Fruit fly (Drosophila melanogaster) whole organism, embryonic: ENCODE measurements around the gene CG33946.

Experiments used
- Aef1 ChIP-seq: fragments of 200-800 bp; sonication (Bioruptor generic); IDR thresholded peaks from 3 replicates; pipeline ENCODE4 v1.3.6; 2022; ENCODE audit warnings: missing biosample characterization, missing genetic modification characterization
- Bgb ChIP-seq: fragments of 200-800 bp; sonication (Bioruptor generic); IDR thresholded peaks from 2 replicates; pipeline ENCODE4 v1.3.6; 2022; ENCODE audit warnings: missing biosample characterization, missing genetic modification characterization; ENCODE audit not compliant: partially characterized antibody
- CG10267 ChIP-seq: fragments of 200-800 bp; sonication (Bioruptor generic); optimal IDR thresholded peaks from 2 replicates; lab custom pipeline; 2018; ENCODE audit warnings: missing biosample characterization, mild to moderate bottlenecking, missing genetic modification characterization, moderate library complexity
- CG10543 ChIP-seq: fragments of 200-800 bp; sonication (Bioruptor generic); optimal IDR thresholded peaks from 3 replicates; lab custom pipeline; 2017; ENCODE audit warnings: missing biosample characterization, mild to moderate bottlenecking, missing genetic modification characterization, moderate library complexity
- CG10565 ChIP-seq: fragments of 200-800 bp; sonication (Bioruptor generic); optimal IDR thresholded peaks from 3 replicates; lab custom pipeline; 2016; ENCODE audit warnings: missing biosample characterization, mild to moderate bottlenecking, missing genetic modification characterization
- CG12391 ChIP-seq: fragments of 200-800 bp; sonication (Bioruptor generic); optimal IDR thresholded peaks from 3 replicates; lab custom pipeline; 2018; ENCODE audit warnings: missing biosample characterization, mild to moderate bottlenecking, missing genetic modification characterization, moderate library complexity
- CG14667 ChIP-seq: fragments of 200-800 bp; sonication (Bioruptor generic); IDR thresholded peaks from 2 replicates; pipeline ENCODE4 v1.3.6; 2022; ENCODE audit warnings: missing biosample characterization, missing genetic modification characterization
- CG15011 ChIP-seq: fragments of 200-800 bp; sonication (Bioruptor generic); optimal IDR thresholded peaks from 3 replicates; lab custom pipeline; 2018; ENCODE audit warnings: missing biosample characterization, mild to moderate bottlenecking, missing genetic modification characterization
- CG15696 ChIP-seq: fragments of 200-800 bp; sonication (Bioruptor generic); optimal IDR thresholded peaks from 2 replicates; lab custom pipeline; 2019; ENCODE audit warnings: missing biosample characterization, mild to moderate bottlenecking, missing genetic modification characterization, moderate library complexity
- CG18476 ChIP-seq: fragments of 200-800 bp; sonication (Bioruptor generic); optimal IDR thresholded peaks from 2 replicates; lab custom pipeline; 2016; ENCODE audit warnings: missing biosample characterization, mild to moderate bottlenecking, missing genetic modification characterization
- CG18764 ChIP-seq: fragments of 200-800 bp; sonication (Bioruptor generic); optimal IDR thresholded peaks from 3 replicates; lab custom pipeline; 2016; ENCODE audit warnings: missing biosample characterization, missing genetic modification characterization
- CG2202 ChIP-seq: fragments of 200-800 bp; sonication (Bioruptor generic); optimal IDR thresholded peaks from 2 replicates; lab custom pipeline; 2018; ENCODE audit warnings: missing biosample characterization, mild to moderate bottlenecking, missing genetic modification characterization
- CG30020 ChIP-seq: fragments of 200-800 bp; optimal IDR thresholded peaks from 2 replicates; lab custom pipeline; 2019; ENCODE audit warnings: missing biosample characterization, mild to moderate bottlenecking, missing genetic modification characterization, moderate library complexity
- CG30431 ChIP-seq: fragments of 200-800 bp; sonication (Bioruptor generic); optimal IDR thresholded peaks from 2 replicates; lab custom pipeline; 2017; ENCODE audit warnings: missing biosample characterization, missing genetic modification characterization
- CG31224 ChIP-seq: fragments of 200-800 bp; sonication (Bioruptor generic); IDR thresholded peaks from 2 replicates; pipeline ENCODE4 v1.3.6; 2022; ENCODE audit warnings: missing biosample characterization, missing genetic modification characterization
- CG31388 ChIP-seq: fragments of 200-800 bp; sonication (Bioruptor generic); optimal IDR thresholded peaks from 2 replicates; lab custom pipeline; 2016; ENCODE audit warnings: missing biosample characterization, missing genetic modification characterization
- CG32767 ChIP-seq: fragments of 200-800 bp; sonication (Bioruptor generic); IDR thresholded peaks from 2 replicates; pipeline ENCODE4 v1.3.6; 2022; ENCODE audit warnings: missing biosample characterization, missing genetic modification characterization
- CG34376 ChIP-seq: fragments of 200-800 bp; sonication (Bioruptor generic); optimal IDR thresholded peaks from 2 replicates; lab custom pipeline; 2018; ENCODE audit warnings: missing biosample characterization, mild to moderate bottlenecking, missing genetic modification characterization
- CG4360 ChIP-seq: fragments of 200-800 bp; sonication (Bioruptor generic); IDR thresholded peaks from 2 replicates; pipeline ENCODE4 v1.3.6; 2022; ENCODE audit warnings: missing biosample characterization, missing genetic modification characterization
- CG6791 ChIP-seq: fragments of 200-800 bp; sonication (Bioruptor generic); IDR thresholded peaks from 3 replicates; pipeline ENCODE4 v1.3.6; 2022; ENCODE audit warnings: missing biosample characterization, missing genetic modification characterization; ENCODE audit not compliant: partially characterized antibody
- Deaf1 ChIP-seq: fragments of 200-800 bp; optimal IDR thresholded peaks from 3 replicates; lab custom pipeline; 2019; ENCODE audit warnings: missing biosample characterization, mild to moderate bottlenecking, missing genetic modification characterization, moderate library complexity
- ERR ChIP-seq: fragments of 200-800 bp; sonication (Bioruptor generic); optimal IDR thresholded peaks from 2 replicates; lab custom pipeline; 2016; ENCODE audit warnings: missing biosample characterization, missing genetic modification characterization
- Hmr ChIP-seq: fragments of 200-800 bp; sonication (Bioruptor generic); optimal IDR thresholded peaks from 3 replicates; lab custom pipeline; 2017; ENCODE audit warnings: mild to moderate bottlenecking, missing biosample characterization, missing genetic modification reagents, missing genetic modification characterization
- Hr51 ChIP-seq, 2 experiments: fragments of 200-800 bp; sonication (Bioruptor generic); optimal IDR thresholded peaks; 2 replicates in 1 of 2; 3 replicates in 1 of 2; lab custom pipeline; 2016 to 2018; ENCODE audit warnings: missing biosample characterization in 2 of 2, missing genetic modification characterization in 2 of 2, mild to moderate bottlenecking in 1 of 2, moderate library complexity in 1 of 2
- Kr ChIP-seq: fragments of 200-800 bp; sonication (Bioruptor generic); optimal IDR thresholded peaks from 2 replicates; lab custom pipeline; 2017; ENCODE audit warnings: missing biosample characterization, mild to moderate bottlenecking, missing genetic modification characterization
- Myb ChIP-seq: fragments of 200-800 bp; sonication (Bioruptor generic); optimal IDR thresholded peaks from 2 replicates; lab custom pipeline; 2016; ENCODE audit warnings: missing biosample characterization, missing genetic modification characterization
- Nf-YC ChIP-seq: fragments of 200-800 bp; optimal IDR thresholded peaks from 3 replicates; lab custom pipeline; 2019; ENCODE audit warnings: missing biosample characterization, mild to moderate bottlenecking, missing genetic modification characterization, moderate library complexity
- Oaz ChIP-seq: fragments of 200-800 bp; sonication (Bioruptor generic); IDR thresholded peaks from 2 replicates; pipeline ENCODE4 v1.3.6; 2022; ENCODE audit warnings: missing biosample characterization, missing genetic modification characterization
- Poxn ChIP-seq: fragments of 200-800 bp; sonication (Bioruptor generic); IDR thresholded peaks from 2 replicates; pipeline ENCODE4 v1.3.6; 2022; ENCODE audit warnings: missing biosample characterization, missing genetic modification characterization
- Ravus ChIP-seq: fragments of 200-800 bp; sonication (Bioruptor generic); IDR thresholded peaks from 2 replicates; pipeline ENCODE4 v1.3.6; 2022; ENCODE audit warnings: missing biosample characterization, missing genetic modification characterization
- Xbp1 ChIP-seq: fragments of 200-800 bp; sonication (Bioruptor generic); optimal IDR thresholded peaks from 3 replicates; lab custom pipeline; 2016; ENCODE audit warnings: missing biosample characterization, mild to moderate bottlenecking, missing genetic modification characterization
- YL-1 ChIP-seq: fragments of 200-800 bp; sonication (Bioruptor generic); optimal IDR thresholded peaks from 3 replicates; lab custom pipeline; 2017; ENCODE audit warnings: missing biosample characterization, mild to moderate bottlenecking, missing genetic modification characterization
- ac ChIP-seq: fragments of 200-800 bp; sonication (Bioruptor generic); optimal IDR thresholded peaks from 3 replicates; lab custom pipeline; 2017; ENCODE audit warnings: missing biosample characterization, mild to moderate bottlenecking, missing genetic modification characterization
- al ChIP-seq: fragments of 200-800 bp; sonication (Bioruptor generic); IDR thresholded peaks from 2 replicates; pipeline ENCODE4 v1.3.6; 2022; ENCODE audit warnings: missing biosample characterization, missing genetic modification characterization
- ara ChIP-seq: fragments of 200-800 bp; sonication (Bioruptor generic); IDR thresholded peaks from 2 replicates; pipeline ENCODE4 v1.3.6; 2022; ENCODE audit warnings: missing biosample characterization, missing genetic modification characterization
- btn ChIP-seq: fragments of 200-800 bp; sonication (Bioruptor generic); optimal IDR thresholded peaks from 2 replicates; lab custom pipeline; 2016; ENCODE audit warnings: missing biosample characterization, missing genetic modification characterization
- cg ChIP-seq: fragments of 200-800 bp; sonication (Bioruptor generic); optimal IDR thresholded peaks from 3 replicates; lab custom pipeline; 2019; ENCODE audit warnings: missing biosample characterization, mild to moderate bottlenecking, missing genetic modification characterization, moderate library complexity
- chif ChIP-seq, 2 experiments: fragments of 200-800 bp; sonication (Bioruptor generic); optimal IDR thresholded peaks; 3 replicates each; lab custom pipeline; 2016; ENCODE audit warnings: missing biosample characterization in 2 of 2, missing genetic modification characterization in 2 of 2
- chinmo ChIP-seq: fragments of 200-800 bp; sonication (Bioruptor generic); IDR thresholded peaks from 4 replicates; pipeline ENCODE4 v1.3.6; 2022; ENCODE audit warnings: missing biosample characterization, missing genetic modification characterization; ENCODE audit not compliant: partially characterized antibody
- hb ChIP-seq: fragments of 200-800 bp; sonication (Bioruptor generic); IDR thresholded peaks from 3 replicates; pipeline ENCODE4 v1.3.6; 2022; ENCODE audit warnings: missing biosample characterization, missing genetic modification characterization; ENCODE audit not compliant: partially characterized antibody
- klu ChIP-seq: fragments of 200-800 bp; sonication (Bioruptor generic); IDR thresholded peaks from 2 replicates; pipeline ENCODE4 v1.3.6; 2022; ENCODE audit warnings: missing biosample characterization, missing genetic modification characterization
- kni ChIP-seq: fragments of 200-800 bp; sonication (Bioruptor generic); optimal IDR thresholded peaks from 3 replicates; lab custom pipeline; 2017; ENCODE audit warnings: mild to moderate bottlenecking, missing biosample characterization, missing genetic modification reagents, missing genetic modification characterization
- lmd ChIP-seq: fragments of 200-800 bp; sonication (Bioruptor generic); IDR thresholded peaks from 2 replicates; pipeline ENCODE4 v1.3.6; 2022; ENCODE audit warnings: missing biosample characterization, missing genetic modification characterization
- lov ChIP-seq, 2 experiments: fragments of 200-800 bp in 1 of 2; fragments of >200 bp in 1 of 2; sonication (Bioruptor generic) in 1 of 2; IDR thresholded peaks in 1 of 2; optimal IDR thresholded peaks in 1 of 2; 2 replicates in 1 of 2; 3 replicates in 1 of 2; pipeline versions ENCODE4 v1.3.6 to Lab custom; 2017 to 2022; ENCODE audit warnings: missing biosample characterization in 1 of 2, missing genetic modification characterization in 1 of 2
- mam ChIP-seq: fragments of 200-800 bp; sonication (Bioruptor generic); optimal IDR thresholded peaks from 3 replicates; lab custom pipeline; 2016; ENCODE audit warnings: missing biosample characterization, missing genetic modification characterization
- sob ChIP-seq: fragments of 200-800 bp; sonication (Bioruptor generic); IDR thresholded peaks from 2 replicates; pipeline ENCODE4 v1.3.6; 2022; ENCODE audit warnings: missing biosample characterization, missing genetic modification characterization
- sug ChIP-seq: fragments of 200-800 bp; optimal IDR thresholded peaks from 2 replicates; lab custom pipeline; 2019; ENCODE audit warnings: missing biosample characterization, mild to moderate bottlenecking, missing genetic modification characterization, moderate library complexity
- wdn ChIP-seq: fragments of 200-800 bp; sonication (Bioruptor generic); IDR thresholded peaks from 2 replicates; pipeline ENCODE4 v1.3.6; 2022; ENCODE audit warnings: missing biosample characterization, missing genetic modification characterization
- wek ChIP-seq: fragments of 200-800 bp; sonication (Bioruptor generic); optimal IDR thresholded peaks from 3 replicates; lab custom pipeline; 2018; ENCODE audit warnings: missing biosample characterization, mild to moderate bottlenecking, missing genetic modification characterization, moderate library complexity

CG33946 gene

dm6 chr3L:6216787-6217078, 3.6 kb upstream of the CG33946 start:
- peak; percentile 33; the same call in 1 of the 2 replicates for TF ChIP-seq CG4360
- TF ChIP-seq CG30020 = no peak
- no peak for TF ChIP-seq btn (GFP tag; lab: Kevin White, UChicago)
- TF ChIP-seq Poxn (GFP tag; lab: Robert Waterston, UW) = no peak
- TF ChIP-seq klu (GFP tag; lab: Robert Waterston, UW) = no peak
- TF ChIP-seq CG34376 (GFP tag; lab: Kevin White, UChicago) = peak; percentile 11
- no peak for TF ChIP-seq Bgb (GFP tag; lab: Robert Waterston, UW)
- peak; percentile 35 for TF ChIP-seq Kr (GFP tag; lab: Kevin White, UChicago)
- no peak for TF ChIP-seq Xbp1
- TF ChIP-seq Deaf1 (tag; lab: Kevin White, UChicago) = peak; percentile 35
- TF ChIP-seq lmd (GFP tag; lab: Robert Waterston, UW) = no peak
- TF ChIP-seq CG6791 (GFP tag; lab: Robert Waterston, UW) = peak; percentile 34; the same call in 1 of the 3 replicates
- peak; percentile 4 for TF ChIP-seq CG10543 (GFP tag; lab: Kevin White, UChicago)
- TF ChIP-seq cg = peak; percentile 22
- 0 out of 4 replicates have a peak, but pooled peaks have one; percentile 18 for TF ChIP-seq chinmo (GFP tag; lab: Robert Waterston, UW)
- TF ChIP-seq wdn (GFP tag; lab: Robert Waterston, UW) = no peak
- TF ChIP-seq, all 482 proteins: peak for 8

- TF ChIP-seq ERR (GFP tag; lab: Kevin White, UChicago) (no peak), YL-1 (no peak), Xbp1 (peak; percentile 68), klu (GFP tag; lab: Robert Waterston, UW) (no peak), chif (GFP tag; optimal IDR thresholded peaks at IDR 0.05; lab: Kevin White, UChicago) (peak; percentile 45 to 57), CG15011 (GFP tag; lab: Kevin White, UChicago) (peak; percentile 8), CG18764 (GFP tag; lab: Kevin White, UChicago) (peak; percentile 44), Ravus (GFP tag; lab: Robert Waterston, UW) (peak; percentile 12; the same call in 1 of the 2 replicates), Oaz (no peak), mam (GFP tag; lab: Kevin White, UChicago) (no peak), CG2202 (peak; percentile 67), kni (GFP tag; lab: Kevin White, UChicago) (no peak), Hmr (GFP tag; lab: Kevin White, UChicago) (no peak), CG10267 (tag; lab: Kevin White, UChicago) (peak; percentile 80), CG18476 (GFP tag; lab: Kevin White, UChicago) (peak; percentile 13), CG12391 (tag; lab: Kevin White, UChicago) (peak; percentile 89), lov (optimal IDR thresholded peaks at IDR 0.05; lab: Kevin White, UChicago) (no peak), lov (GFP tag; IDR thresholded peaks at IDR 0.05; lab: Robert Waterston, UW) (0 out of 3 replicates have a peak, but pooled peaks have one; percentile 47), CG32767 (GFP tag; lab: Robert Waterston, UW) (peak; percentile 83), sug (tag; lab: Kevin White, UChicago) (no peak), CG15696 (tag; lab: Kevin White, UChicago) (peak; percentile 55), CG31224 (no peak), wek (GFP tag; lab: Kevin White, UChicago) (no peak), ac (no peak), Aef1 (GFP tag; lab: Robert Waterston, UW) (peak; percentile 49; the same call in 1 of the 3 replicates), hb (GFP tag; lab: Robert Waterston, UW) (no peak), ara (GFP tag; lab: Robert Waterston, UW) (peak; percentile 81), CG30431 (peak; percentile 18), sob (GFP tag; lab: Robert Waterston, UW) (no peak), al (GFP tag; lab: Robert Waterston, UW) (no peak), CG31388 (GFP tag; lab: Kevin White, UChicago) (peak; percentile 10), CG10565 (no peak), Hr51 (GFP tag; optimal IDR thresholded peaks at IDR 0.05; lab: Kevin White, UChicago) (peak in 1 of 2 experiments; percentile 71), CG14667 (GFP tag; lab: Robert Waterston, UW) (peak; percentile 54; the same call in 1 of the 2 replicates), Nf-YC (tag; lab: Kevin White, UChicago) (no peak), Myb (peak; percentile 6)
These were observed 3.2 kb upstream of the CG33946 start for dm6 chr3L:6217212-6217611.
